Fruit fly (Drosophila melanogaster) S2 (cell line): ENCODE data around the gene Gr64d.

Experiments used
- CG8478 ChIP-seq: fragments of >200 bp; optimal IDR thresholded peaks from 2 replicates; lab custom pipeline; 2018
- CTCF ChIP-seq, 2 experiments: fragments of >200 bp; optimal IDR thresholded peaks; 2 replicates each; lab custom pipeline; 2018

Gr64d gene

dm6 chr3L:4031762-4032161 is at the start of gene Gr64d, which contains the start of gene Gr64e:
Gene Gr64d (plus strand): TSS chr3L:4032062.
Gene Gr64e (plus strand): TSS chr3L:4032141.
- TF ChIP-seq CG8478 (lab: Kevin White, UChicago) (no peak), CTCF (optimal IDR thresholded peaks at IDR 0.05; lab: Kevin White, UChicago) (no peak)

dm6 chr3L:3983466-3983946 is 48.4 kb upstream of the Gr64d start, which contains the start of gene scrt:
Gene scrt (plus strand): TSS chr3L:3983896.
- no peak for TF ChIP-seq CG8478 (lab: Kevin White, UChicago)
- TF ChIP-seq CTCF (optimal IDR thresholded peaks at IDR 0.05; lab: Kevin White, UChicago), result no peak

- TF ChIP-seq CTCF (optimal IDR thresholded peaks at IDR 0.05; lab: Kevin White, UChicago) (no peak), CG8478 (lab: Kevin White, UChicago) (no peak)
Measured at dm6 chr3L:3995554-3995953, 36.3 kb upstream of the Gr64d start.

dm6 chr3L:4000711-4001110 is 31.2 kb upstream of the Gr64d start:
- TF ChIP-seq CTCF (optimal IDR thresholded peaks at IDR 0.05; lab: Kevin White, UChicago), result no peak
- no peak for TF ChIP-seq CG8478 (lab: Kevin White, UChicago)

- TF ChIP-seq CTCF (optimal IDR thresholded peaks at IDR 0.05; lab: Kevin White, UChicago), result no peak
- no peak for TF ChIP-seq CG8478 (lab: Kevin White, UChicago)
Measured at dm6 chr3L:4001500-4001899, 30.4 kb upstream of the Gr64d start.

dm6 chr3L:4003316-4003715 is 28.5 kb upstream of the Gr64d start, which contains the start of gene CG14985:
Gene CG14985 (plus strand): TSS chr3L:4003474.
- TF ChIP-seq CTCF (optimal IDR thresholded peaks at IDR 0.05; lab: Kevin White, UChicago) (no peak), CG8478 (lab: Kevin White, UChicago) (no peak)

- no peak for TF ChIP-seq CTCF (optimal IDR thresholded peaks at IDR 0.05; lab: Kevin White, UChicago)
- no peak for TF ChIP-seq CG8478 (lab: Kevin White, UChicago)
Measured at dm6 chr3L:4007256-4007655, 24.6 kb upstream of the Gr64d start.

dm6 chr3L:4010122-4010521 is 21.7 kb upstream of the Gr64d start:
- no peak for TF ChIP-seq CG8478 (lab: Kevin White, UChicago)
- no peak for TF ChIP-seq CTCF (optimal IDR thresholded peaks at IDR 0.05; lab: Kevin White, UChicago)

- TF ChIP-seq CTCF (optimal IDR thresholded peaks at IDR 0.05; lab: Kevin White, UChicago) (no peak), CG8478 (lab: Kevin White, UChicago) (no peak)
Measured at dm6 chr3L:4014349-4014748, 17.5 kb upstream of the Gr64d start.

dm6 chr3L:4016754-4017153 is 15.1 kb upstream of the Gr64d start:
- TF ChIP-seq CG8478 (lab: Kevin White, UChicago) (no peak), CTCF (optimal IDR thresholded peaks at IDR 0.05; lab: Kevin White, UChicago) (no peak)

dm6 chr3L:4018228-4018928 is 13.5 kb upstream of the Gr64d start, which contains the start of gene FoxL1:
Gene FoxL1 (plus strand): TSS chr3L:4018878.
- TF ChIP-seq CTCF (optimal IDR thresholded peaks at IDR 0.05; lab: Kevin White, UChicago), result no peak
- TF ChIP-seq CG8478 (lab: Kevin White, UChicago), result no peak

dm6 chr3L:4021260-4021831 is 10.5 kb upstream of the Gr64d start, which contains the start of gene Mul1:
Gene Mul1 (plus strand): TSS chr3L:4021457.
- TF ChIP-seq CG8478 (lab: Kevin White, UChicago) (no peak), CTCF (optimal IDR thresholded peaks at IDR 0.05; lab: Kevin White, UChicago) (no peak)

dm6 chr3L:4024464-4024863 is 7.4 kb upstream of the Gr64d start:
- TF ChIP-seq CG8478 (lab: Kevin White, UChicago) (no peak), CTCF (optimal IDR thresholded peaks at IDR 0.05; lab: Kevin White, UChicago) (no peak)

- TF ChIP-seq CTCF (optimal IDR thresholded peaks at IDR 0.05; lab: Kevin White, UChicago) (no peak), CG8478 (lab: Kevin White, UChicago) (no peak)
Measured at dm6 chr3L:4025738-4026505, 5.9 kb upstream of the Gr64d start, which contains the start of gene CG11594. Gene CG11594 (minus strand): TSS chr3L:4026011.

dm6 chr3L:4026506-4026868 is 5.4 kb upstream of the Gr64d start, which contains the start of gene Gr64a:
Gene Gr64a (plus strand): TSS chr3L:4026769.
- no peak for TF ChIP-seq CG8478 (lab: Kevin White, UChicago)
- TF ChIP-seq CTCF (optimal IDR thresholded peaks at IDR 0.05; lab: Kevin White, UChicago), result no peak
